Worm (Caenorhabditis elegans): ENCODE measurements around the gene F25B5.3.

Gene F25B5.3

DNA sequence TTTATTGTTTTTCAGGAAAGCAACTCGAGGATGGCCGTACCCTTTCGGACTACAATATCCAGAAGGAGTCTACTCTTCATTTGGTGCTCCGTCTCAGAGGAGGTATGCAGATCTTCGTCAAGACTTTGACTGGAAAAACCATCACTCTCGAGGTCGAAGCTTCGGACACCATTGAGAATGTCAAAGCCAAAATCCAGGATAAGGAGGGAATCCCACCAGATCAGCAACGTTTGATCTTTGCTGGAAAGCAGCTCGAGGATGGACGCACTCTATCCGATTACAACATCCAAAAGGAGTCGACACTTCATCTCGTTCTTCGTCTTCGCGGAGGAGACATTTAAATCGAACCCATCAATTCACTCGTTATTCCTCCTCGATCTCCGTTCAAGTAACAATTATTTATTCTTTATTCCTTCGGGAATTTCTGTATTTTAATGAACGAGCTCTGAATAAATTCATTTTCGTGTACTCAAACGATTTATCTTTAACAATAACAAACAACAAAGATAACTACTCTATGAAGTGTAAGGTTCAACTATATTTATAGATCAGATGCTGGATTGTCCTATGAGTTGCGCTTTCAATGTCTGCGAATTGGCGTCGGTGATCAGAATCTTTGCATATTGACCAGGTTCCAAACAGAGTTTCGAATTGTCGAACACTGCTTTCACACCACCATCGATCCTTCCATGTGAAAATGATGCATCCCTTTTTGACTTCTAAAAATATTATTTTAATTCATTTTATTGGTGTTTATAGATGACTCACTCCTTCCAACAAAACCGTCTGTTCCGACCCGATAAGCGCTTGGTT, 5.1 kb upstream of the F25B5.3 start (continued):
- peak; percentile 8; the same call in 1 of the 2 replicates for TF ChIP-seq set-16 (GFP tag; IDR thresholded peaks at IDR 0.05)
- TF ChIP-seq aly-2 (tag; optimal IDR thresholded peaks at IDR 0.05) = peak; percentile 55
- TF ChIP-seq tra-1 (GFP tag; IDR thresholded peaks at IDR 0.05) = no peak
- TF ChIP-seq lin-13 (GFP tag; optimal IDR thresholded peaks at IDR 0.05) = peak; percentile 79
- TF ChIP-seq nhr-111 (GFP tag; optimal IDR thresholded peaks at IDR 0.05) = peak; percentile 31
- no peak for TF ChIP-seq lin-39 (tag; optimal IDR thresholded peaks at IDR 0.05)
- TF ChIP-seq vab-7 (GFP tag; IDR thresholded peaks at IDR 0.05) = 0 out of 2 replicates have a peak, but pooled peaks have one; percentile 12
- TF ChIP-seq egl-43 (GFP tag; IDR thresholded peaks at IDR 0.05) = no peak
- TF ChIP-seq unc-39 (tag; optimal IDR thresholded peaks at IDR 0.05) = no peak
- peak; percentile 9 for TF ChIP-seq jun-1 (tag; optimal IDR thresholded peaks at IDR 0.05)
- TF ChIP-seq ceh-28 (tag; optimal IDR thresholded peaks at IDR 0.05) = no peak
- no peak for TF ChIP-seq lin-29 (GFP tag; IDR thresholded peaks at IDR 0.05)
- peak; percentile 13; the same call in 1 of the 2 replicates for TF ChIP-seq ZK337.2 (GFP tag; IDR thresholded peaks at IDR 0.05)
- peak; percentile 44 for TF ChIP-seq rbr-2 (tag; optimal IDR thresholded peaks at IDR 0.05)
- peak; percentile 66 for TF ChIP-seq F10B5.3 (tag; optimal IDR thresholded peaks at IDR 0.05)
- no peak for TF ChIP-seq ztf-7 (tag; optimal IDR thresholded peaks at IDR 0.05)
- peak; percentile 53 for TF ChIP-seq unc-130 (GFP tag; optimal IDR thresholded peaks at IDR 0.05)
- peak; percentile 55; the same call in 1 of the 2 replicates for TF ChIP-seq daf-19 (GFP tag; conservative IDR thresholded peaks at IDR 0.05)
- TF ChIP-seq nhr-48 (tag; optimal IDR thresholded peaks at IDR 0.05) = peak; percentile 11
- TF ChIP-seq F44E2.7 (GFP tag; IDR thresholded peaks at IDR 0.05) = no peak
- TF ChIP-seq dmd-8 (GFP tag; IDR thresholded peaks at IDR 0.05) = no peak
- peak; percentile 46 for TF ChIP-seq attf-4 (tag; optimal IDR thresholded peaks at IDR 0.05)
- TF ChIP-seq tag-97 (GFP tag; IDR thresholded peaks at IDR 0.05) = no peak
- no peak; a peak in 1 of 4 replicates for TF ChIP-seq madf-5 (GFP tag; IDR thresholded peaks at IDR 0.05)
- TF ChIP-seq hlh-11 (tag; optimal IDR thresholded peaks at IDR 0.05) = peak; percentile 61
- peak; percentile 31 to 52 for TF ChIP-seq daf-16 (GFP tag; optimal IDR thresholded peaks at IDR 0.05)
- peak; percentile 54 for TF ChIP-seq daf-16 (tag; optimal IDR thresholded peaks at IDR 0.05)
- TF ChIP-seq zag-1 (tag; optimal IDR thresholded peaks at IDR 0.05) = no peak
- 0 out of 2 replicates have a peak, but pooled peaks have one; percentile 18 for TF ChIP-seq ctbp-1 (GFP tag; IDR thresholded peaks at IDR 0.05)
- TF ChIP-seq zfp-3 (GFP tag; conservative IDR thresholded peaks at IDR 0.05) = peak; percentile 92
- TF ChIP-seq Y105C5A.15 (GFP tag; IDR thresholded peaks at IDR 0.05) = no peak

- 0 out of 2 replicates have a peak, but pooled peaks have one; percentile 13 for TF ChIP-seq lin-1 (GFP tag; IDR thresholded peaks at IDR 0.05)
- TF ChIP-seq php-3 (GFP tag; IDR thresholded peaks at IDR 0.05) = 0 out of 2 replicates have a peak, but pooled peaks have one; percentile 14
- TF ChIP-seq madf-5 (GFP tag; IDR thresholded peaks at IDR 0.05) = no peak
- TF ChIP-seq zfp-3 (GFP tag; conservative IDR thresholded peaks at IDR 0.05) = peak; percentile 81
- TF ChIP-seq ceh-28 (tag; optimal IDR thresholded peaks at IDR 0.05) = no peak
- peak; percentile 65; the same call in 1 of the 2 replicates for TF ChIP-seq T26A8.4 (GFP tag; IDR thresholded peaks at IDR 0.05)
- TF ChIP-seq daf-19 (GFP tag; conservative IDR thresholded peaks at IDR 0.05) = no peak; the same call in 1 of the 2 replicates
- no peak for TF ChIP-seq ztf-7 (tag; optimal IDR thresholded peaks at IDR 0.05)
- 0 out of 2 replicates have a peak, but pooled peaks have one; percentile 29 for TF ChIP-seq snpc-1.2 (GFP tag; IDR thresholded peaks at IDR 0.05)
Measured at ce11 chrIII:5945865-5946264, 2.8 kb upstream of the F25B5.3 start, which contains the start of gene F25B5.5. Gene F25B5.5 (minus strand): TSS chrIII:5946124.

ce11 chrIII:5948986-5949385, 303 bp downstream of the F25B5.3 start:
- TF ChIP-seq zfp-2 (tag; optimal IDR thresholded peaks at IDR 0.05) (no peak), dpl-1 (GFP tag; optimal IDR thresholded peaks at IDR 0.05) (no peak), ceh-82 (tag; optimal IDR thresholded peaks at IDR 0.05) (no peak), mep-1 (tag; optimal IDR thresholded peaks at IDR 0.05) (no peak), tra-1 (GFP tag; IDR thresholded peaks at IDR 0.05) (no peak), php-3 (GFP tag; IDR thresholded peaks at IDR 0.05) (peak; percentile 60; the same call in 1 of the 2 replicates), dmd-6 (GFP tag; IDR thresholded peaks at IDR 0.05) (peak; percentile 32; the same call in 1 of the 2 replicates), dve-1 (tag; optimal IDR thresholded peaks at IDR 0.05; ENCODE audit: insufficient read depth) (peak; percentile 43), ceh-20 (GFP tag; IDR thresholded peaks at IDR 0.05) (no peak), hlh-11 (tag; optimal IDR thresholded peaks at IDR 0.05) (no peak), ama-1 (optimal IDR thresholded peaks at IDR 0.05) (no peak)

Data from whole organism, L4 larva.